Worm (Caenorhabditis elegans) whole organism, early embryonic: Measurements from ENCODE around the gene M163.22.

ENCODE experiments used
- B0310.2 ChIP-seq: sonication (generic microtip); optimal IDR thresholded peaks from 2 replicates; lab custom pipeline; 2016; ENCODE audit warnings: mild to moderate bottlenecking, missing genetic modification characterization, missing compliant biosample characterization
- F13C5.2 ChIP-seq: sonication (generic microtip); optimal IDR thresholded peaks from 2 replicates; lab custom pipeline; 2017; ENCODE audit warnings: mild to moderate bottlenecking, missing genetic modification characterization, inconsistent platforms, missing compliant biosample characterization
- aly-1 ChIP-seq: sonication (generic microtip); optimal IDR thresholded peaks from 2 replicates; lab custom pipeline; 2016; ENCODE audit warnings: missing genetic modification characterization, missing compliant biosample characterization
- ama-1 ChIP-seq: fragments of 150-350 bp; optimal IDR thresholded peaks from 2 replicates; lab custom pipeline; 2014
- ceh-13 ChIP-seq: fragments of 200-800 bp; sonication (Bioruptor generic); optimal IDR thresholded peaks from 2 replicates; lab custom pipeline; 2018; ENCODE audit warnings: mild to moderate bottlenecking, missing genetic modification characterization, missing compliant biosample characterization
- ceh-36 ChIP-seq: sonication (generic microtip); optimal IDR thresholded peaks from 2 replicates; lab custom pipeline; 2016; ENCODE audit warnings: missing genetic modification characterization, inconsistent platforms, missing compliant biosample characterization
- ets-7 ChIP-seq: sonication (generic microtip); optimal IDR thresholded peaks from 2 replicates; lab custom pipeline; 2016; ENCODE audit warnings: missing genotype, missing genetic modification characterization, missing compliant biosample characterization
- flt-1 ChIP-seq: fragments of 200-800 bp; sonication (Bioruptor generic); IDR thresholded peaks from 2 replicates; pipeline ENCODE4 v1.3.6; 2022; ENCODE audit warnings: missing genetic modification characterization, missing compliant biosample characterization
- hmbx-1 ChIP-seq: sonication (generic microtip); optimal IDR thresholded peaks from 2 replicates; lab custom pipeline; 2016; ENCODE audit warnings: mild to moderate bottlenecking, missing genetic modification characterization, missing compliant biosample characterization
- hmg-4 ChIP-seq: fragments of 200-800 bp; sonication (Bioruptor generic); optimal IDR thresholded peaks from 2 replicates; lab custom pipeline; 2018; ENCODE audit warnings: mild to moderate bottlenecking, missing genetic modification characterization, missing compliant biosample characterization
- hnd-1 ChIP-seq: sonication (generic microtip); optimal IDR thresholded peaks from 2 replicates; lab custom pipeline; 2016; ENCODE audit warnings: missing genetic modification characterization, missing compliant biosample characterization
- pes-1 ChIP-seq: fragments of 200-800 bp; sonication (Bioruptor generic); IDR thresholded peaks from 2 replicates; pipeline ENCODE4 v1.3.6; 2022; ENCODE audit warnings: missing genetic modification reagents, missing genetic modification characterization, missing compliant biosample characterization
- scrt-1 ChIP-seq: fragments of 200-800 bp; sonication (Bioruptor generic); IDR thresholded peaks from 2 replicates; pipeline ENCODE4 v1.3.6; 2022; ENCODE audit warnings: missing genetic modification characterization, missing compliant biosample characterization
- sea-1 ChIP-seq: fragments of 200-800 bp; sonication (Bioruptor generic); conservative IDR thresholded peaks from 2 replicates; pipeline ENCODE4 v1.3.6; 2022; ENCODE audit warnings: missing genetic modification characterization, missing compliant biosample characterization
- tbx-11 ChIP-seq: fragments of 200-800 bp; sonication (Bioruptor generic); IDR thresholded peaks from 2 replicates; pipeline ENCODE4 v1.3.6; 2022; ENCODE audit warnings: missing genetic modification characterization, missing compliant biosample characterization
- tbx-37 ChIP-seq: fragments of 200-800 bp; sonication (Bioruptor generic); conservative IDR thresholded peaks from 2 replicates; pipeline ENCODE4 v1.3.6; 2022; ENCODE audit warnings: missing genetic modification reagents, missing genetic modification characterization, missing compliant biosample characterization
- tra-4 ChIP-seq: sonication (generic microtip); optimal IDR thresholded peaks from 2 replicates; lab custom pipeline; 2017; ENCODE audit warnings: missing genetic modification characterization, missing compliant biosample characterization

The M163.22 gene

ce11 chrX:14435648-14436155, 30.0 kb upstream of the M163.22 start:
- TF ChIP-seq ets-7, result no peak
- no peak for TF ChIP-seq pes-1 (GFP tag; lab: Robert Waterston, UW)
- TF ChIP-seq ceh-36, result no peak
- TF ChIP-seq tbx-37, result no peak
- TF ChIP-seq ama-1, result no peak
- TF ChIP-seq F13C5.2, result no peak
- TF ChIP-seq sea-1 (GFP tag; lab: Robert Waterston, UW), result no peak
- TF ChIP-seq tbx-11 (GFP tag; lab: Robert Waterston, UW), result no peak
- TF ChIP-seq tra-4 (tag; lab: Kevin White, UChicago), result no peak
- no peak for TF ChIP-seq hmbx-1 (tag; lab: Kevin White, UChicago)
- no peak for TF ChIP-seq flt-1
- no peak for TF ChIP-seq hnd-1 (tag; lab: Kevin White, UChicago)
- TF ChIP-seq scrt-1 (GFP tag; lab: Robert Waterston, UW), result no peak
- TF ChIP-seq B0310.2 (tag; lab: Kevin White, UChicago), result no peak
- no peak for TF ChIP-seq hmg-4
- no peak for TF ChIP-seq aly-1 (tag; lab: Kevin White, UChicago)
- TF ChIP-seq ceh-13 (GFP tag; lab: Kevin White, UChicago), result no peak

- no peak for TF ChIP-seq flt-1
- TF ChIP-seq tbx-11 (GFP tag; lab: Robert Waterston, UW), result no peak
- TF ChIP-seq ceh-36, result no peak
- TF ChIP-seq pes-1 (GFP tag; lab: Robert Waterston, UW), result no peak
- TF ChIP-seq aly-1 (tag; lab: Kevin White, UChicago), result no peak
- TF ChIP-seq ama-1, result no peak
- no peak for TF ChIP-seq tbx-37
- no peak for TF ChIP-seq ceh-13 (GFP tag; lab: Kevin White, UChicago)
- TF ChIP-seq sea-1 (GFP tag; lab: Robert Waterston, UW), result no peak
- no peak for TF ChIP-seq B0310.2 (tag; lab: Kevin White, UChicago)
- no peak for TF ChIP-seq tra-4 (tag; lab: Kevin White, UChicago)
- TF ChIP-seq ets-7, result no peak
- TF ChIP-seq hmbx-1 (tag; lab: Kevin White, UChicago), result no peak
- no peak for TF ChIP-seq scrt-1 (GFP tag; lab: Robert Waterston, UW)
- no peak for TF ChIP-seq hnd-1 (tag; lab: Kevin White, UChicago)
- no peak for TF ChIP-seq F13C5.2
These were observed 23.4 kb upstream of the M163.22 start, which contains the start of gene F23D12.3 for ce11 chrX:14442321-14442720. F23D12.3 (plus strand) TSS chrX:14442621.

ce11 chrX:14444701-14445100, 21.0 kb upstream of the M163.22 start, which contains the start of gene F23D12.4:
F23D12.4 (plus strand) TSS chrX:14445001.
- TF ChIP-seq ama-1, result no peak
- no peak for TF ChIP-seq aly-1 (tag; lab: Kevin White, UChicago)
- TF ChIP-seq flt-1, result no peak
- no peak for TF ChIP-seq ets-7
- no peak for TF ChIP-seq ceh-13 (GFP tag; lab: Kevin White, UChicago)
- TF ChIP-seq tra-4 (tag; lab: Kevin White, UChicago), result no peak
- TF ChIP-seq B0310.2 (tag; lab: Kevin White, UChicago), result no peak
- no peak for TF ChIP-seq hnd-1 (tag; lab: Kevin White, UChicago)
- TF ChIP-seq hmg-4, result no peak
- no peak for TF ChIP-seq sea-1 (GFP tag; lab: Robert Waterston, UW)
- no peak for TF ChIP-seq pes-1 (GFP tag; lab: Robert Waterston, UW)
- TF ChIP-seq scrt-1 (GFP tag; lab: Robert Waterston, UW), result no peak
- no peak for TF ChIP-seq tbx-11 (GFP tag; lab: Robert Waterston, UW)
- TF ChIP-seq F13C5.2, result no peak
- TF ChIP-seq hmbx-1 (tag; lab: Kevin White, UChicago), result no peak
- TF ChIP-seq ceh-36, result no peak
- TF ChIP-seq tbx-37, result no peak

- TF ChIP-seq hmbx-1 (tag; lab: Kevin White, UChicago) (no peak), B0310.2 (tag; lab: Kevin White, UChicago) (no peak), tbx-11 (GFP tag; lab: Robert Waterston, UW) (no peak), tbx-37 (no peak), hnd-1 (tag; lab: Kevin White, UChicago) (no peak), ama-1 (no peak), ceh-36 (no peak), ceh-13 (GFP tag; lab: Kevin White, UChicago) (no peak), scrt-1 (GFP tag; lab: Robert Waterston, UW) (no peak), flt-1 (no peak)
These were observed 18.2 kb upstream of the M163.22 start for ce11 chrX:14447498-14447897.

- TF ChIP-seq B0310.2 (tag; lab: Kevin White, UChicago), result no peak
- TF ChIP-seq scrt-1 (GFP tag; lab: Robert Waterston, UW), result no peak
- TF ChIP-seq tbx-11 (GFP tag; lab: Robert Waterston, UW), result no peak
- no peak for TF ChIP-seq aly-1 (tag; lab: Kevin White, UChicago)
- TF ChIP-seq ets-7, result no peak
- TF ChIP-seq hmbx-1 (tag; lab: Kevin White, UChicago), result no peak
- TF ChIP-seq flt-1, result no peak
- TF ChIP-seq pes-1 (GFP tag; lab: Robert Waterston, UW), result no peak
- TF ChIP-seq hmg-4, result no peak
- no peak for TF ChIP-seq hnd-1 (tag; lab: Kevin White, UChicago)
- TF ChIP-seq F13C5.2, result no peak
These were observed 17.8 kb upstream of the M163.22 start, which contains the start of gene jmjd-3.2 for ce11 chrX:14447910-14448309. jmjd-3.2 (plus strand) TSS chrX:14448210.

ce11 chrX:14453735-14454134, 12.0 kb upstream of the M163.22 start, which contains the start of gene F23D12.7:
F23D12.7 (minus strand) TSS chrX:14453835.
- TF ChIP-seq aly-1 (tag; lab: Kevin White, UChicago), result no peak
- TF ChIP-seq B0310.2 (tag; lab: Kevin White, UChicago), result no peak
- TF ChIP-seq tra-4 (tag; lab: Kevin White, UChicago), result no peak
- TF ChIP-seq ceh-36, result no peak
- no peak for TF ChIP-seq F13C5.2
- no peak for TF ChIP-seq ama-1
- TF ChIP-seq sea-1 (GFP tag; lab: Robert Waterston, UW), result no peak
- TF ChIP-seq hmbx-1 (tag; lab: Kevin White, UChicago), result no peak
- no peak for TF ChIP-seq hnd-1 (tag; lab: Kevin White, UChicago)
- TF ChIP-seq tbx-37, result no peak
- TF ChIP-seq ceh-13 (GFP tag; lab: Kevin White, UChicago), result no peak
- no peak for TF ChIP-seq hmg-4
- no peak for TF ChIP-seq scrt-1 (GFP tag; lab: Robert Waterston, UW)

- no peak for TF ChIP-seq F13C5.2
- TF ChIP-seq tbx-37, result no peak
- no peak for TF ChIP-seq aly-1 (tag; lab: Kevin White, UChicago)
These were observed 10.3 kb upstream of the M163.22 start, which contains the start of gene Y66C5A.1 for ce11 chrX:14455419-14455818. Y66C5A.1 (minus strand) TSS chrX:14455519.
